Worm (Caenorhabditis elegans) whole organism, mixed stage, embryonic: ENCODE results near the gene ZC239.22.
"Not testable (repeated sequence)": the region's sequence is repeated elsewhere in the genome, so short reads cannot be mapped to it uniquely, and the experiment has no call there.

Source experiments
- bed-3 ChIP-seq: fragments of 200-800 bp; sonication (Bioruptor generic); optimal IDR thresholded peaks from 3 replicates; lab custom pipeline; 2018; ENCODE audit warnings: mild to moderate bottlenecking, missing genetic modification characterization, moderate library complexity, missing compliant biosample characterization
- ceh-43 ChIP-seq: fragments of 200-800 bp; sonication (Bioruptor generic); optimal IDR thresholded peaks from 2 replicates; lab custom pipeline; 2018; ENCODE audit warnings: mild to moderate bottlenecking, missing genetic modification characterization, moderate library complexity, missing compliant biosample characterization
- ces-1 ChIP-seq: fragments of 150-350 bp; optimal IDR thresholded peaks from 2 replicates; lab custom pipeline; 2014; ENCODE audit warnings: missing biosample characterization, missing genetic modification reagents, missing genetic modification characterization
- lsy-2 ChIP-seq: fragments of 150-350 bp; optimal IDR thresholded peaks from 2 replicates; lab custom pipeline; 2014; ENCODE audit warnings: missing biosample characterization, missing genetic modification characterization
- mab-5 ChIP-seq: fragments of 150-350 bp; optimal IDR thresholded peaks from 2 replicates; lab custom pipeline; 2014; ENCODE audit warnings: missing biosample characterization, missing genetic modification characterization
- mls-2 ChIP-seq: sonication (generic microtip); optimal IDR thresholded peaks from 2 replicates; lab custom pipeline; 2016; ENCODE audit warnings: mild to moderate bottlenecking, missing genetic modification characterization, moderate library complexity, missing compliant biosample characterization
- nhr-12 ChIP-seq: fragments of 150-350 bp; optimal IDR thresholded peaks from 2 replicates; lab custom pipeline; 2014; ENCODE audit warnings: missing biosample characterization, missing genetic modification characterization
- nhr-237 ChIP-seq: fragments of 150-350 bp; optimal IDR thresholded peaks from 2 replicates; lab custom pipeline; 2014; ENCODE audit warnings: missing biosample characterization, missing genetic modification characterization
- nhr-28 ChIP-seq: fragments of 150-350 bp; optimal IDR thresholded peaks from 2 replicates; lab custom pipeline; 2014; ENCODE audit warnings: missing biosample characterization, missing genetic modification characterization
- snpc-4 ChIP-seq: fragments of 150-350 bp; optimal IDR thresholded peaks from 2 replicates; lab custom pipeline; 2014; ENCODE audit warnings: missing biosample characterization, missing genetic modification characterization
- tbx-8 ChIP-seq: fragments of 200-800 bp; sonication (Bioruptor generic); optimal IDR thresholded peaks from 2 replicates; lab custom pipeline; 2018; ENCODE audit warnings: mild to moderate bottlenecking, missing genetic modification characterization, moderate library complexity, missing compliant biosample characterization
- unc-39 ChIP-seq: fragments of 150-350 bp; optimal IDR thresholded peaks from 2 replicates; lab custom pipeline; 2014; ENCODE audit warnings: missing biosample characterization, missing genetic modification characterization
- unc-62 ChIP-seq: fragments of 150-350 bp; optimal IDR thresholded peaks from 2 replicates; lab custom pipeline; 2014; ENCODE audit warnings: missing biosample characterization, missing genetic modification reagents, missing genetic modification characterization
- ztf-11 ChIP-seq: fragments of 150-350 bp; optimal IDR thresholded peaks from 2 replicates; lab custom pipeline; 2014; ENCODE audit warnings: missing biosample characterization, missing genetic modification characterization

ce11 chrII:3191544-3191943, 29.1 kb downstream of the ZC239.22 start, which contains the start of gene Y27F2A.9:
- TF ChIP-seq mab-5 (tag; lab: Kevin White, UChicago); snpc-4 (tag; lab: Kevin White, UChicago); unc-62 (GFP tag; lab: Kevin White, UChicago); unc-39 (tag; lab: Kevin White, UChicago); ceh-43 (GFP tag; lab: Kevin White, UChicago); ztf-11; bed-3; nhr-237 (tag; lab: Kevin White, UChicago); lsy-2 (tag; lab: Kevin White, UChicago); nhr-12 (tag; lab: Kevin White, UChicago); mls-2; ces-1 (GFP tag; lab: Kevin White, UChicago); tbx-8; nhr-28 (tag; lab: Kevin White, UChicago): not testable (repeated sequence)
